Worm (Caenorhabditis elegans) whole organism, L4 larva: ENCODE results near the gene nstp-6.
A peak's percentile ranks its signal among the peaks of the same experiment; 100 is the strongest.

Source experiments
- F26F4.8 ChIP-seq: fragments of 200-800 bp; sonication (Bioruptor generic); conservative IDR thresholded peaks from 2 replicates; pipeline ENCODE4 v1.3.6; 2022; ENCODE audit warnings: missing genetic modification characterization, missing compliant biosample characterization
- ZK337.2 ChIP-seq: fragments of 200-800 bp; sonication (Bioruptor generic); IDR thresholded peaks from 2 replicates; pipeline ENCODE4 v1.3.6; 2022; ENCODE audit warnings: missing genetic modification reagents, missing genetic modification characterization, missing compliant biosample characterization
- aha-1 ChIP-seq: fragments of 150-350 bp; peaks from one replicate; lab custom pipeline; 2014; ENCODE audit warnings: missing biosample characterization, missing genetic modification characterization
- arid-1 ChIP-seq: fragments of 200-800 bp; sonication (Bioruptor generic); conservative IDR thresholded peaks from 2 replicates; pipeline ENCODE4 v1.3.6; 2022; ENCODE audit warnings: missing genetic modification reagents, missing genetic modification characterization, missing compliant biosample characterization
- attf-4 ChIP-seq: sonication (generic microtip); optimal IDR thresholded peaks from 3 replicates; lab custom pipeline; 2017; ENCODE audit warnings: missing biosample characterization, missing genetic modification characterization
- ceh-20 ChIP-seq: fragments of 200-800 bp; sonication (Bioruptor generic); IDR thresholded peaks from 2 replicates; pipeline ENCODE4 v1.3.6; 2022; ENCODE audit warnings: missing genetic modification reagents, missing genetic modification characterization, missing compliant biosample characterization
- ceh-44 ChIP-seq: fragments of 200-800 bp; sonication (Bioruptor generic); IDR thresholded peaks from 2 replicates; pipeline ENCODE4 v1.3.6; 2022; ENCODE audit warnings: missing genetic modification reagents, missing genetic modification characterization, missing compliant biosample characterization
- ceh-62 ChIP-seq: sonication (generic microtip); optimal IDR thresholded peaks from 2 replicates; lab custom pipeline; 2017; ENCODE audit warnings: missing biosample characterization, missing genetic modification characterization
- ctbp-1 ChIP-seq: fragments of 200-800 bp; sonication (Bioruptor generic); IDR thresholded peaks from 2 replicates; pipeline ENCODE4 v1.3.6; 2022; ENCODE audit warnings: missing genetic modification reagents, missing genetic modification characterization, missing compliant biosample characterization
- dmd-6 ChIP-seq: fragments of 200-800 bp; sonication (Bioruptor generic); IDR thresholded peaks from 2 replicates; pipeline ENCODE4 v1.3.6; 2022; ENCODE audit warnings: missing genetic modification reagents, missing genetic modification characterization, missing compliant biosample characterization
- egl-27 ChIP-seq: sonication (generic microtip); optimal IDR thresholded peaks from 3 replicates; lab custom pipeline; 2017; ENCODE audit warnings: missing biosample characterization, missing genetic modification reagents, missing genetic modification characterization
- hlh-30 ChIP-seq: sonication (generic microtip); optimal IDR thresholded peaks from 2 replicates; lab custom pipeline; 2017; ENCODE audit warnings: antibody characterized with exemption, mild to moderate bottlenecking, missing genetic modification characterization, missing compliant biosample characterization; ENCODE audit not compliant: insufficient read depth
- hmg-1.1 ChIP-seq: fragments of 200-800 bp; sonication (Bioruptor generic); IDR thresholded peaks from 2 replicates; pipeline ENCODE4 v1.3.6; 2022; ENCODE audit warnings: missing genetic modification reagents, missing genetic modification characterization, missing compliant biosample characterization
- lin-1 ChIP-seq: fragments of 200-800 bp; sonication (Bioruptor generic); IDR thresholded peaks from 2 replicates; pipeline ENCODE4 v1.3.6; 2022; ENCODE audit warnings: missing genetic modification reagents, missing genetic modification characterization, missing compliant biosample characterization
- lin-15B ChIP-seq: fragments of 150-350 bp; sonication (generic microtip); optimal IDR thresholded peaks from 3 replicates; lab custom pipeline; 2014; ENCODE audit warnings: missing biosample characterization, missing genetic modification characterization
- lin-29 ChIP-seq: fragments of 200-800 bp; sonication (Bioruptor generic); IDR thresholded peaks from 2 replicates; pipeline ENCODE4 v1.3.6; 2022; ENCODE audit warnings: missing genetic modification reagents, missing genetic modification characterization, missing compliant biosample characterization
- mdt-29 ChIP-seq: fragments of 200-800 bp; sonication (Bioruptor generic); IDR thresholded peaks from 2 replicates; pipeline ENCODE4 v1.3.6; 2022; ENCODE audit warnings: missing genetic modification reagents, missing genetic modification characterization, missing compliant biosample characterization
- nhr-237 ChIP-seq: sonication (generic microtip); optimal IDR thresholded peaks from 2 replicates; lab custom pipeline; 2017; ENCODE audit warnings: missing biosample characterization, missing genetic modification characterization
- nhr-42 ChIP-seq: fragments of 200-800 bp; sonication (Bioruptor generic); IDR thresholded peaks from 2 replicates; pipeline ENCODE4 v1.3.6; 2022; ENCODE audit warnings: missing genetic modification characterization, missing compliant biosample characterization
- nhr-48 ChIP-seq: sonication (generic microtip); optimal IDR thresholded peaks from 2 replicates; lab custom pipeline; 2016; ENCODE audit warnings: mild to moderate bottlenecking, missing genetic modification characterization, missing compliant biosample characterization
- nhr-77 ChIP-seq: fragments of 150-350 bp; optimal IDR thresholded peaks from 2 replicates; lab custom pipeline; 2014; ENCODE audit warnings: missing biosample characterization, missing genetic modification characterization
- php-3 ChIP-seq: fragments of 200-800 bp; sonication (Bioruptor generic); IDR thresholded peaks from 2 replicates; pipeline ENCODE4 v1.3.6; 2022; ENCODE audit warnings: missing genetic modification reagents, missing genetic modification characterization, missing compliant biosample characterization
- set-16 ChIP-seq: fragments of 200-800 bp; sonication (Bioruptor generic); IDR thresholded peaks from 2 replicates; pipeline ENCODE4 v1.3.6; 2022; ENCODE audit warnings: missing genetic modification reagents, missing genetic modification characterization, missing compliant biosample characterization
- spr-3 ChIP-seq: fragments of 200-800 bp; sonication (Bioruptor generic); optimal IDR thresholded peaks from 2 replicates; lab custom pipeline; 2018; ENCODE audit warnings: mild to moderate bottlenecking, missing genetic modification characterization, missing compliant biosample characterization
- unc-130 ChIP-seq: sonication (generic microtip); optimal IDR thresholded peaks from 2 replicates; lab custom pipeline; 2016; ENCODE audit warnings: missing genetic modification reagents, missing genetic modification characterization, missing compliant biosample characterization
- unc-39 ChIP-seq: sonication (generic microtip); optimal IDR thresholded peaks from 2 replicates; lab custom pipeline; 2017; ENCODE audit warnings: missing biosample characterization, missing genetic modification characterization
- unc-62 ChIP-seq, 3 experiments: fragments of 150-350 bp in 1 of 3; sonication (generic microtip); optimal IDR thresholded peaks in 2 of 3; peaks in 1 of 3; 1 replicate in 1 of 3; 2 replicates in 2 of 3; lab custom pipeline; 2014 to 2017; ENCODE audit warnings: missing biosample characterization in 3 of 3, missing genetic modification characterization in 3 of 3, missing genetic modification reagents in 3 of 3, missing genotype in 1 of 3
- vab-7 ChIP-seq: fragments of 200-800 bp; sonication (Bioruptor generic); IDR thresholded peaks from 2 replicates; pipeline ENCODE4 v1.3.6; 2022; ENCODE audit warnings: missing genetic modification reagents, missing genetic modification characterization, missing compliant biosample characterization
- ztf-11 ChIP-seq: fragments of 150-350 bp; optimal IDR thresholded peaks from 2 replicates; lab custom pipeline; 2014; ENCODE audit warnings: missing biosample characterization, missing genetic modification characterization

nstp-6 gene

DNA sequence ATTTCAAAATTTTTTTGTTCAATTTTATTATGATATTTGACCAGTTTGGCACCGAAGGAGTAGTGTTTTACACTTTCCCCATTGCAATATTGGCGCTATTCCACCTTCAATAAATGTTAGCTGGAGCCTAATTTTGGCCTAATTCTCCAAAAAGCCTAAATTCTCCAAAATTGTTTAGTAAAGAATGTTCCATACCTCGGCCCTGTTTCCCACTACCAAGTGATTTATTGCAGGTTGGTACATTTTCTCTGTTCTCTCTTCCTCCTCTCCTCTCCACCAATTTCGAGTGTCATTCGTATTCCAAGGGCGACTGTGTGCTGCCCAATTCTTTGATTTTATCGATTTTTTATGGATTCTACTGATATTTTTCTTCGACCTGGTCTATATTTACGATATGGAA lies 30.8 kb upstream of the nstp-6 start, which contains the start of gene Y37E11B.2 (continued):
- TF ChIP-seq lin-15B (tag; lab: Kevin White, UChicago) (no peak), unc-39 (tag; lab: Kevin White, UChicago) (no peak), spr-3 (no peak)

DNA sequence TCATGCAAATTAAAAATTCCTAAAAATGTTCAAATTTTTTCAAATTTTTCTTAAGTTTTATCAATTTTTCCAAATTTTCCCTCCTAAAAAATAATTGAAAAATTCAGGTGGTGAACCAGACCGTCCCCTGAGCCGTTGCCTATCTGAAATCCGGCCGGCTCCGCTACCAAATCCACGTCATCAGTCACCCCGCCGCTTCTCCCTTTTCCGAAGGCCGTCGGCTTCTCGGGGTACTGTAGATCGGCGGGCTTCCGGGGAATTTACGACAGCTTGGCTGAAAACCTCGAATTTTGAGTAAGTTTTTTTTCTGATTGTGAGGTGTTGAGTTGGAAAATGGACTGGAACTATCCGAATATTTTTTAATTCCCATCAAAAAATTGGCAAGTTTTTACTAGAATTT lies 23.2 kb upstream of the nstp-6 start:
- no peak for TF ChIP-seq F26F4.8
- TF ChIP-seq dmd-6 (GFP tag; lab: Robert Waterston, UW) = no peak
- TF ChIP-seq set-16 (GFP tag; lab: Robert Waterston, UW) = peak; percentile 69

DNA sequence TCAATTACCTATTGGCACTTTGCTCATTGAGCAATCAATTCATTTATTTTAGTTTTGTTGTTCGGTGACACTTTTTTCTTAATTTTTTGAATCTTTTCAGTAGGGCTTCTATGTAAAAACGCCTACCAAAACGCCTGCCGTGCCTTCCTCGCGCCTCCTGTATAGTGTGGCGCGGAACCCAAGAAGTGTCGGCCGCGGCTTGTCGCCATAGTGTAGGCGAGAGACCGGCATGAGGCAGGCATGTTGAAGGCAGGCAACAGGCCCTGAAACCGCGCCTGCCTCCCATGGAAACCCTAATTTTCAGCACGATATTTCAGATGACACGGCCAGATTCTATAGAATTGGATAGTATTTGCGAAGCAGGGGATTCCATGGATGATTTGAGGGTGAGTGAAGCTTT lies 21.2 kb upstream of the nstp-6 start, which contains the start of gene otpl-1:
otpl-1 (plus strand) TSS at position 372 of the 400 bp plus-strand sequence.
- TF ChIP-seq hlh-30 (no peak), set-16 (GFP tag; lab: Robert Waterston, UW) (peak; percentile 47; the same call in 1 of the 2 replicates), vab-7 (no peak)

DNA sequence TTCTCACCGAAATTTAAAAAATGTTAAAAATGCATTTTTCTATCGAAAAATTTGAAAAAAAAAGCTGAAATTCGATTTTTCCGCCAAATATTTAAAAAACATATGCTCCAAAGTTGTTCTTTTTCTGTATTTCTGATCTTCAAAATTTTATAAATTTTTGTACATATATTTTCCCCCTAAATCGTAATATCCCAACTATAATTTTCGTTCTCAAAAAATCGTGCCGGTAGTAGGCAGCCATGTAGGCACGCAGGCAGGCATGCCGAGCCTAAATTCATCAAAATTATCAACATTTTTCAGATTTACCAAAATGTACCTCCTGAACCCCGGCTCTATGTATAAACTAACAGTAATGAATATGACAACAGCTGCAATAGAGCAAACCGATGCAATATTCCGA lies 17.5 kb upstream of the nstp-6 start, which contains the start of gene sre-5:
sre-5 (plus strand) TSS at position 301 of the 400 bp plus-strand sequence.
- peak; percentile 12 for TF ChIP-seq aha-1 (tag; lab: Kevin White, UChicago)
- TF ChIP-seq ceh-20 (GFP tag; lab: Robert Waterston, UW) = no peak

DNA sequence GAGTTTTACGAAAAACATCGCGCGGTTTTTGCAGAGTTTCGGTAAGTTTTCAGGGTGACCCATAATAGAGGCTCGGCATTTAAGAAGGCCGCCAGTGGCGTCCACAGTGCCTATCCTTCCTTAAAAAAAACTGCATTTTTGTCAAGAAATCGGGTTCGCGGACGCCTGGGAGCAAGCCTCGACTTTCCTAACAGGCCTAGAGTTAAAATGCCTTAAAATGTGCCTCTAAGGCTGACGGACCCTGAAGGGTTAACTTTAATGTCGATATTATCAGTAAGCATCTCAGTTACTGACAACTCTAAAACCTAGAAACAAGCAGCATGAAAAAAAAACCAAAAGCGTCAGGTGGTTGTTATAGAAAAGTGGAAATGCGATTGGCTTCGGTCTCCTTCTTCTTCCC lies 11.8 kb upstream of the nstp-6 start:
- TF ChIP-seq unc-130 (no peak), attf-4 (tag; lab: Kevin White, UChicago) (no peak), hmg-1.1 (GFP tag; lab: Robert Waterston, UW) (no peak), lin-1 (GFP tag; lab: Robert Waterston, UW) (no peak), aha-1 (tag; lab: Kevin White, UChicago) (peak; percentile 93), ztf-11 (no peak)
- TF ChIP-seq, all 104 proteins: peak for 1

DNA sequence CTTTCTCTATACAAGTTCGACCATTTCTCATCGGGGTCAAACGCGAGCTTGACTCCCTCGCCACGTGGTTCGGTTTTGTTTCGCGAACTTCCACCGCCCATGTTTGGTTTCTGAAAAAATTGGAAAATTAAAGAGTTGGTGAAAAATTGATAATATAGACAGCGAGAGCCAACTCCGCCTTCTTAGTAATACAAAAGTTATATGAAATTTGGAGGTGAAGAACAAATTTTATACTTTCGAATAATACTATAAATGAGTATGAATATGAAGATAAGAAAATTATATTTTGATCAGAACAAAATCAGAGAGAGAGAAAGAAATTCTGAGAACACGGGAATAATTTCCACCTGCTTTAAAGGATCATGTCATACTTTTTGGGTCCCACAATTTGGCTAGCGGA lies 9.9 kb upstream of the nstp-6 start, which contains the start of gene osm-9:
osm-9 (minus strand) TSS at position 101 of the 400 bp plus-strand sequence.
- TF ChIP-seq lin-29 (GFP tag; lab: Robert Waterston, UW) = no peak
- TF ChIP-seq dmd-6 (GFP tag; lab: Robert Waterston, UW) = no peak
- TF ChIP-seq ZK337.2 (GFP tag; lab: Robert Waterston, UW) = no peak
- no peak for TF ChIP-seq spr-3
- TF ChIP-seq nhr-237 (tag; lab: Kevin White, UChicago) = no peak
- no peak for TF ChIP-seq attf-4 (tag; lab: Kevin White, UChicago)
- TF ChIP-seq ceh-62 = no peak
- no peak for TF ChIP-seq egl-27 (tag; lab: Kevin White, UChicago)
- no peak for TF ChIP-seq nhr-48
- TF ChIP-seq F26F4.8 = no peak
- TF ChIP-seq nhr-77 (tag; lab: Kevin White, UChicago) = no peak
- TF ChIP-seq ceh-44 (GFP tag; lab: Robert Waterston, UW) = no peak
- TF ChIP-seq arid-1 (GFP tag; lab: Robert Waterston, UW) = no peak
- TF ChIP-seq nhr-42 (GFP tag; lab: Robert Waterston, UW) = no peak
- no peak for TF ChIP-seq ctbp-1 (GFP tag; lab: Robert Waterston, UW)
- TF ChIP-seq hmg-1.1 (GFP tag; lab: Robert Waterston, UW) = no peak
- no peak for TF ChIP-seq php-3 (GFP tag; lab: Robert Waterston, UW)

DNA sequence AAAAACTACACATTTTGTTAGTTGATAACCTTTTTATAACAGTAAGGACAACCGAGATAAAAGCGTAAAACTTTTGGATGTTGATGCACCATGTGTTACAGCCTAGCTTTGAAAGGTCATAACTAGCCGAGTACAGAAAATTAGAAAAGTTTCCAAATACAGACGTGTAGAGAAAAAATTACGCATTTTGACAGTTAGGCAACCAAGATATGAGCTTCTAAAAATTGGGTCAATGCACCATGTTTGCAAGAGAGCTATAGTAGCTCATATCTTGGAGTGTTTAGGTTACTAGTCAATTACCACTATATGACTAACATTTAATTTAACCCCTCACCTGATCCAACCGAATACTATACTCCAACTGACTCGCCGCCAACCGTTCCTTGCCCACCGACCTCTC lies 5.5 kb upstream of the nstp-6 start:
- TF ChIP-seq mdt-29 (GFP tag; lab: Robert Waterston, UW) (no peak), unc-62 (GFP tag; optimal IDR thresholded peaks at IDR 0.05 in 1 of 2; lab: Kevin White, UChicago) (peak in 1 of 2 experiments; percentile 90), unc-62 (tag; optimal IDR thresholded peaks at IDR 0.05; lab: Kevin White, UChicago) (no peak)
- TF ChIP-seq, all 104 proteins: peak for 1
